Worm (Caenorhabditis elegans) whole organism, L2 larva: Measurements from ENCODE around the gene col-74.

Source experiments
- C34F6.9 ChIP-seq: fragments of 150-350 bp; optimal IDR thresholded peaks from 2 replicates; lab custom pipeline; 2014; ENCODE audit warnings: missing biosample characterization, missing genetic modification characterization
- F13H6.1 ChIP-seq: sonication (generic microtip); optimal IDR thresholded peaks from 2 replicates; lab custom pipeline; 2016; ENCODE audit warnings: missing genetic modification characterization, missing compliant biosample characterization
- R02D3.7 ChIP-seq: fragments of 150-350 bp; optimal IDR thresholded peaks from 2 replicates; lab custom pipeline; 2014; ENCODE audit warnings: missing biosample characterization, missing genetic modification characterization
- Y55F3AM.14 ChIP-seq: fragments of 200-800 bp; sonication (Bioruptor generic); optimal IDR thresholded peaks from 2 replicates; lab custom pipeline; 2018; ENCODE audit warnings: mild to moderate bottlenecking, missing genetic modification characterization, missing compliant biosample characterization
- ZK546.5 ChIP-seq: sonication (generic microtip); optimal IDR thresholded peaks from 2 replicates; lab custom pipeline; 2017; ENCODE audit warnings: missing biosample characterization, missing genetic modification characterization
- aly-2 ChIP-seq: fragments of 150-350 bp; optimal IDR thresholded peaks from 2 replicates; lab custom pipeline; 2014; ENCODE audit warnings: missing biosample characterization, missing genetic modification characterization
- blmp-1 ChIP-seq: sonication (generic microtip); optimal IDR thresholded peaks from 2 replicates; lab custom pipeline; 2017; ENCODE audit warnings: missing genetic modification characterization, mild to moderate bottlenecking, missing compliant biosample characterization, antibody characterized with exemption, moderate library complexity; ENCODE audit not compliant: insufficient read depth
- ceh-16 ChIP-seq: fragments of 150-350 bp; optimal IDR thresholded peaks from 2 replicates; lab custom pipeline; 2014; ENCODE audit warnings: missing biosample characterization, missing genetic modification characterization
- ceh-82 ChIP-seq: fragments of 150-350 bp; optimal IDR thresholded peaks from 2 replicates; lab custom pipeline; 2014; ENCODE audit warnings: missing biosample characterization, missing genetic modification characterization
- crh-2 ChIP-seq: sonication (generic microtip); optimal IDR thresholded peaks from 2 replicates; lab custom pipeline; 2017; ENCODE audit warnings: missing biosample characterization, missing genetic modification characterization
- egl-27 ChIP-seq: sonication (generic microtip); optimal IDR thresholded peaks from 3 replicates; lab custom pipeline; 2017; ENCODE audit warnings: missing biosample characterization, missing genetic modification reagents, missing genetic modification characterization
- elt-1 ChIP-seq: fragments of 150-350 bp; optimal IDR thresholded peaks from 2 replicates; lab custom pipeline; 2014; ENCODE audit warnings: missing biosample characterization, missing genetic modification characterization
- fos-1 ChIP-seq: fragments of 150-350 bp; optimal IDR thresholded peaks from 2 replicates; lab custom pipeline; 2014; ENCODE audit warnings: missing biosample characterization, missing genetic modification characterization
- lin-13 ChIP-seq: fragments of 150-350 bp; optimal IDR thresholded peaks from 2 replicates; lab custom pipeline; 2014; ENCODE audit warnings: missing biosample characterization, missing genetic modification reagents, missing genetic modification characterization
- lin-39 ChIP-seq: fragments of 150-350 bp; optimal IDR thresholded peaks from 2 replicates; lab custom pipeline; 2014; ENCODE audit warnings: missing biosample characterization, missing genetic modification reagents, missing genetic modification characterization
- lsy-2 ChIP-seq, 2 experiments: fragments of 150-350 bp in 1 of 2; sonication (generic microtip) in 1 of 2; optimal IDR thresholded peaks; 2 replicates each; lab custom pipeline; 2014 to 2017; ENCODE audit warnings: missing biosample characterization in 2 of 2, missing genetic modification characterization in 2 of 2
- mbf-1 ChIP-seq: sonication (generic microtip); optimal IDR thresholded peaks from 2 replicates; lab custom pipeline; 2017; ENCODE audit warnings: missing biosample characterization, missing genetic modification characterization
- mdl-1 ChIP-seq, 2 experiments: fragments of 150-350 bp in 1 of 2; sonication (generic microtip) in 1 of 2; optimal IDR thresholded peaks; 2 replicates each; lab custom pipeline; 2017; ENCODE audit warnings: missing biosample characterization in 2 of 2, missing genetic modification characterization in 2 of 2
- nhr-11 ChIP-seq: fragments of 150-350 bp; optimal IDR thresholded peaks from 2 replicates; lab custom pipeline; 2014; ENCODE audit warnings: missing biosample characterization, missing genetic modification characterization
- nhr-129 ChIP-seq: fragments of 150-350 bp; optimal IDR thresholded peaks from 2 replicates; lab custom pipeline; 2014; ENCODE audit warnings: missing biosample characterization, missing genetic modification characterization
- nhr-21 ChIP-seq: fragments of 150-350 bp; optimal IDR thresholded peaks from 2 replicates; lab custom pipeline; 2014; ENCODE audit warnings: missing biosample characterization, missing genetic modification characterization
- nhr-237 ChIP-seq: fragments of 150-350 bp; optimal IDR thresholded peaks from 2 replicates; lab custom pipeline; 2014; ENCODE audit warnings: missing biosample characterization, missing genetic modification characterization
- nhr-6 ChIP-seq: fragments of 150-350 bp; optimal IDR thresholded peaks from 2 replicates; lab custom pipeline; 2014; ENCODE audit warnings: missing biosample characterization, missing genetic modification characterization
- nhr-77 ChIP-seq: fragments of 150-350 bp; optimal IDR thresholded peaks from 2 replicates; lab custom pipeline; 2014; ENCODE audit warnings: missing biosample characterization, missing genetic modification characterization
- sem-4 ChIP-seq: fragments of 150-350 bp; optimal IDR thresholded peaks from 2 replicates; lab custom pipeline; 2014; ENCODE audit warnings: missing biosample characterization, missing genetic modification reagents, missing genetic modification characterization
- skn-1 ChIP-seq: sonication (generic microtip); optimal IDR thresholded peaks from 2 replicates; lab custom pipeline; 2017; ENCODE audit warnings: missing biosample characterization, missing genetic modification characterization
- sma-3 ChIP-seq: sonication (generic microtip); optimal IDR thresholded peaks from 2 replicates; lab custom pipeline; 2016; ENCODE audit warnings: missing genetic modification reagents, missing genetic modification characterization, missing compliant biosample characterization
- sma-9 ChIP-seq, 2 experiments: fragments of 150-350 bp in 1 of 2; sonication (generic microtip) in 1 of 2; optimal IDR thresholded peaks; 2 replicates each; lab custom pipeline; 2014 to 2016; ENCODE audit warnings: missing genetic modification characterization in 2 of 2, mild to moderate bottlenecking in 1 of 2, missing biosample characterization in 1 of 2, missing compliant biosample characterization in 1 of 2, missing genetic modification reagents in 1 of 2, moderate library complexity in 1 of 2
- unc-39 ChIP-seq: fragments of 150-350 bp; optimal IDR thresholded peaks from 2 replicates; lab custom pipeline; 2014; ENCODE audit warnings: missing biosample characterization, missing genetic modification characterization
- unc-55 ChIP-seq: fragments of 150-350 bp; sonication (generic microtip); optimal IDR thresholded peaks from 3 replicates; lab custom pipeline; 2014; ENCODE audit warnings: missing biosample characterization, missing genetic modification reagents, missing genetic modification characterization
- unc-62 ChIP-seq: fragments of 150-350 bp; optimal IDR thresholded peaks from 2 replicates; lab custom pipeline; 2014; ENCODE audit warnings: missing biosample characterization, missing genetic modification reagents, missing genetic modification characterization
- zag-1 ChIP-seq: fragments of 150-350 bp; optimal IDR thresholded peaks from 2 replicates; lab custom pipeline; 2014; ENCODE audit warnings: missing biosample characterization, missing genetic modification characterization
- ztf-1 ChIP-seq: fragments of 200-800 bp; sonication (Bioruptor generic); conservative IDR thresholded peaks from 2 replicates; pipeline ENCODE4 v1.3.6; 2022; ENCODE audit warnings: missing genetic modification characterization, missing compliant biosample characterization
- ztf-11 ChIP-seq: sonication (generic microtip); optimal IDR thresholded peaks from 2 replicates; lab custom pipeline; 2017; ENCODE audit warnings: missing biosample characterization, missing genetic modification characterization

col-74 gene

ce11 chrII:5819655-5820054 lies 10.5 kb upstream of the col-74 start:
- TF ChIP-seq lin-39 (tag; lab: Kevin White, UChicago) (no peak), sma-3 (peak; percentile 16), unc-55 (GFP tag; lab: Kevin White, UChicago) (peak; percentile 71), sma-9 (GFP tag; optimal IDR thresholded peaks at IDR 0.05; lab: Kevin White, UChicago) (peak; percentile 12), sma-9 (tag; optimal IDR thresholded peaks at IDR 0.05; lab: Kevin White, UChicago) (no peak), Y55F3AM.14 (no peak)

- TF ChIP-seq unc-55 (GFP tag; lab: Kevin White, UChicago) (peak; percentile 40), ZK546.5 (no peak), nhr-11 (tag; lab: Kevin White, UChicago) (no peak), zag-1 (tag; lab: Kevin White, UChicago) (no peak), lsy-2 (tag; optimal IDR thresholded peaks at IDR 0.05; lab: Kevin White, UChicago) (peak in 1 of 2 experiments; percentile 31), C34F6.9 (tag; lab: Kevin White, UChicago) (peak; percentile 24), F13H6.1 (tag; lab: Kevin White, UChicago) (no peak), ztf-11 (tag; lab: Kevin White, UChicago) (no peak), nhr-77 (tag; lab: Kevin White, UChicago) (no peak), fos-1 (tag; lab: Kevin White, UChicago) (no peak), skn-1 (no peak), ceh-82 (tag; lab: Kevin White, UChicago) (no peak), Y55F3AM.14 (no peak), aly-2 (tag; lab: Kevin White, UChicago) (no peak), sem-4 (tag; lab: Kevin White, UChicago) (no peak), crh-2 (tag; lab: Kevin White, UChicago) (peak; percentile 36), unc-62 (GFP tag; lab: Kevin White, UChicago) (no peak), ztf-1 (no peak), unc-39 (tag; lab: Kevin White, UChicago) (no peak), blmp-1 (tag; lab: Kevin White, UChicago) (no peak), nhr-129 (tag; lab: Kevin White, UChicago) (peak; percentile 5), nhr-6 (no peak), elt-1 (tag; lab: Kevin White, UChicago) (no peak), egl-27 (tag; lab: Kevin White, UChicago) (no peak)
- TF ChIP-seq, all 48 proteins: peak for 5
Measured at ce11 chrII:5820282-5820762, 9.9 kb upstream of the col-74 start, which contains the start of gene ehs-1. TSS of gene ehs-1 (plus strand) at chrII:5820712.

DNA sequence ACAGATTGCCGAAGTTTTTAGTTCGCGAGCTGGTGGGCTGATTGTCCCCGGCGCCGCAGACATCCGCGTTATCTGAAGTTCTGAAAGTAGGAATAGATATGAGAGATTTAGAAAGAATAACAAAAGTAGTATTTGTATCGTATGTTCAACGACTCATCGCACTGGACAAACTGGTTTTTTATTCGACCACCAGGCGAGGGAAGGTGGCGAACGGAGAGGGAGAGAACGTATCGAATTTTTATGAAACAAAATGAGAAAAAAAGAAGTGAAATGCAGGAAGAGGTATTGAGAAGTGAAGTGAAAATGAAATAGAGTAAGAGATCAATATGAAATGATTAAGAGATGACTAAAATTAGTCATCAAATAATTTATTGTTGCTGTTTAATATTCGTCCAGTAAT lies 2.8 kb upstream of the col-74 start, which contains the start of gene tbc-2:
tbc-2 (minus strand) TSS at position 80 of the 400 bp plus-strand sequence.
- TF ChIP-seq blmp-1 (tag; lab: Kevin White, UChicago) (peak; percentile 26), mdl-1 (tag; optimal IDR thresholded peaks at IDR 0.05; lab: Kevin White, UChicago) (no peak), sma-3 (peak; percentile 8), nhr-237 (tag; lab: Kevin White, UChicago) (no peak), C34F6.9 (tag; lab: Kevin White, UChicago) (no peak), unc-39 (tag; lab: Kevin White, UChicago) (no peak)
- TF ChIP-seq, all 48 proteins: peak for 2

ce11 chrII:5828486-5828885 lies 1.7 kb upstream of the col-74 start, which contains the start of gene ZK1248.11:
TSS of gene ZK1248.11 (minus strand) at chrII:5828586.
- TF ChIP-seq sma-9 (GFP tag; optimal IDR thresholded peaks at IDR 0.05; lab: Kevin White, UChicago) (no peak), sma-9 (tag; optimal IDR thresholded peaks at IDR 0.05; lab: Kevin White, UChicago) (no peak), F13H6.1 (tag; lab: Kevin White, UChicago) (no peak), nhr-6 (no peak), R02D3.7 (no peak), egl-27 (tag; lab: Kevin White, UChicago) (no peak), nhr-21 (tag; lab: Kevin White, UChicago) (no peak), unc-62 (GFP tag; lab: Kevin White, UChicago) (no peak), mbf-1 (no peak), nhr-129 (tag; lab: Kevin White, UChicago) (no peak), sem-4 (tag; lab: Kevin White, UChicago) (no peak), crh-2 (tag; lab: Kevin White, UChicago) (no peak), nhr-11 (tag; lab: Kevin White, UChicago) (no peak)
- TF ChIP-seq, all 48 proteins: peak for 0

- TF ChIP-seq lsy-2 (tag; optimal IDR thresholded peaks at IDR 0.05; lab: Kevin White, UChicago), result no peak
- no peak for TF ChIP-seq nhr-237 (tag; lab: Kevin White, UChicago)
- TF ChIP-seq ceh-16 (tag; lab: Kevin White, UChicago), result no peak
- no peak for TF ChIP-seq unc-62 (GFP tag; lab: Kevin White, UChicago)
- TF ChIP-seq egl-27 (tag; lab: Kevin White, UChicago), result no peak
- TF ChIP-seq lin-13, result no peak
- no peak for TF ChIP-seq nhr-11 (tag; lab: Kevin White, UChicago)
- TF ChIP-seq C34F6.9 (tag; lab: Kevin White, UChicago), result no peak
- TF ChIP-seq ZK546.5, result no peak
- no peak for TF ChIP-seq Y55F3AM.14
Measured at ce11 chrII:5831373-5831772, 1.2 kb downstream of the col-74 start.
